Fruit fly (Drosophila melanogaster): Measurements from ENCODE around the gene mu2.

mu2 gene

dm6 chr3L:1937469-1937868 is 9.8 kb downstream of the mu2 start:
- TF ChIP-seq noc (tag; optimal IDR thresholded peaks at IDR 0.05): no peak

- TF ChIP-seq noc (tag; optimal IDR thresholded peaks at IDR 0.05): no peak
Measured at dm6 chr3L:1928959-1929358, 18.3 kb downstream of the mu2 start.

- no peak for TF ChIP-seq noc (tag; optimal IDR thresholded peaks at IDR 0.05)
Measured at dm6 chr3L:1920943-1921342, 26.3 kb downstream of the mu2 start, which contains the start of gene Dbx. Gene Dbx, plus strand, starts transcription at chr3L:1921307.

- TF ChIP-seq noc (tag; optimal IDR thresholded peaks at IDR 0.05): no peak
Measured at dm6 chr3L:1920051-1920450, 27.2 kb downstream of the mu2 start.

- TF ChIP-seq noc (tag; optimal IDR thresholded peaks at IDR 0.05): no peak
Measured at dm6 chr3L:1916617-1917016, 30.7 kb downstream of the mu2 start.

- TF ChIP-seq noc (tag; optimal IDR thresholded peaks at IDR 0.05): no peak
Measured at dm6 chr3L:1914668-1915067, 32.6 kb downstream of the mu2 start.

- no peak for TF ChIP-seq noc (tag; optimal IDR thresholded peaks at IDR 0.05)
Measured at dm6 chr3L:1910107-1910506, 37.2 kb downstream of the mu2 start, which contains the start of gene dsb. Gene dsb, minus strand, starts transcription at chr3L:1910197.

dm6 chr3L:1909000-1909399 is 38.3 kb downstream of the mu2 start:
- TF ChIP-seq noc (tag; optimal IDR thresholded peaks at IDR 0.05): no peak

dm6 chr3L:1906208-1906607 is 41.1 kb downstream of the mu2 start:
- no peak for TF ChIP-seq noc (tag; optimal IDR thresholded peaks at IDR 0.05)

- TF ChIP-seq noc (tag; optimal IDR thresholded peaks at IDR 0.05): no peak
Measured at dm6 chr3L:1905273-1905672, 42.0 kb downstream of the mu2 start.

- no peak for TF ChIP-seq noc (tag; optimal IDR thresholded peaks at IDR 0.05)
Measured at dm6 chr3L:1904440-1904839, 42.8 kb downstream of the mu2 start.

- no peak for TF ChIP-seq noc (tag; optimal IDR thresholded peaks at IDR 0.05)
Measured at dm6 chr3L:1900633-1901032, 46.6 kb downstream of the mu2 start.

- no peak for TF ChIP-seq noc (tag; optimal IDR thresholded peaks at IDR 0.05)
Measured at dm6 chr3L:1899616-1900015, 47.7 kb downstream of the mu2 start.

- no peak for TF ChIP-seq noc (tag; optimal IDR thresholded peaks at IDR 0.05)
Measured at dm6 chr3L:1897709-1898108, 49.6 kb downstream of the mu2 start.

Data from whole organism, larva.